Worm (Caenorhabditis elegans) whole organism, L2 larva: ENCODE results near the gene ttr-59.
A peak's percentile ranks its signal among the peaks of the same experiment; 100 is the strongest.

Experiments
- C34F6.9 ChIP-seq: fragments of 150-350 bp; optimal IDR thresholded peaks from 2 replicates; lab custom pipeline; 2014; ENCODE audit warnings: missing biosample characterization, missing genetic modification characterization
- F13H6.1 ChIP-seq: sonication (generic microtip); optimal IDR thresholded peaks from 2 replicates; lab custom pipeline; 2016; ENCODE audit warnings: missing genetic modification characterization, missing compliant biosample characterization
- R02D3.7 ChIP-seq: fragments of 150-350 bp; optimal IDR thresholded peaks from 2 replicates; lab custom pipeline; 2014; ENCODE audit warnings: missing biosample characterization, missing genetic modification characterization
- Y55F3AM.14 ChIP-seq: fragments of 200-800 bp; sonication (Bioruptor generic); optimal IDR thresholded peaks from 2 replicates; lab custom pipeline; 2018; ENCODE audit warnings: mild to moderate bottlenecking, missing genetic modification characterization, missing compliant biosample characterization
- ZK546.5 ChIP-seq: sonication (generic microtip); optimal IDR thresholded peaks from 2 replicates; lab custom pipeline; 2017; ENCODE audit warnings: missing biosample characterization, missing genetic modification characterization
- alr-1 ChIP-seq: fragments of 150-350 bp; optimal IDR thresholded peaks from 2 replicates; lab custom pipeline; 2014; ENCODE audit warnings: missing biosample characterization, missing genetic modification characterization
- aly-2 ChIP-seq: fragments of 150-350 bp; optimal IDR thresholded peaks from 2 replicates; lab custom pipeline; 2014; ENCODE audit warnings: missing biosample characterization, missing genetic modification characterization
- ama-1 ChIP-seq: fragments of 150-350 bp; optimal IDR thresholded peaks from 2 replicates; lab custom pipeline; 2018; ENCODE audit warnings: inconsistent platforms
- blmp-1 ChIP-seq: sonication (generic microtip); optimal IDR thresholded peaks from 2 replicates; lab custom pipeline; 2017; ENCODE audit warnings: missing genetic modification characterization, mild to moderate bottlenecking, missing compliant biosample characterization, antibody characterized with exemption, moderate library complexity; ENCODE audit not compliant: insufficient read depth
- ceh-16 ChIP-seq: fragments of 150-350 bp; optimal IDR thresholded peaks from 2 replicates; lab custom pipeline; 2014; ENCODE audit warnings: missing biosample characterization, missing genetic modification characterization
- ceh-82 ChIP-seq: fragments of 150-350 bp; optimal IDR thresholded peaks from 2 replicates; lab custom pipeline; 2014; ENCODE audit warnings: missing biosample characterization, missing genetic modification characterization
- crh-2 ChIP-seq: sonication (generic microtip); optimal IDR thresholded peaks from 2 replicates; lab custom pipeline; 2017; ENCODE audit warnings: missing biosample characterization, missing genetic modification characterization
- dmd-4 ChIP-seq: sonication (generic microtip); optimal IDR thresholded peaks from 2 replicates; lab custom pipeline; 2017; ENCODE audit warnings: missing biosample characterization, missing genetic modification characterization
- egl-27 ChIP-seq: sonication (generic microtip); optimal IDR thresholded peaks from 3 replicates; lab custom pipeline; 2017; ENCODE audit warnings: missing biosample characterization, missing genetic modification reagents, missing genetic modification characterization
- elt-1 ChIP-seq: fragments of 150-350 bp; optimal IDR thresholded peaks from 2 replicates; lab custom pipeline; 2014; ENCODE audit warnings: missing biosample characterization, missing genetic modification characterization
- elt-3 ChIP-seq: sonication (generic microtip); optimal IDR thresholded peaks from 2 replicates; lab custom pipeline; 2017; ENCODE audit warnings: missing biosample characterization, missing genetic modification characterization
- fos-1 ChIP-seq: fragments of 150-350 bp; optimal IDR thresholded peaks from 2 replicates; lab custom pipeline; 2014; ENCODE audit warnings: missing biosample characterization, missing genetic modification characterization
- gmeb-1 ChIP-seq: fragments of 150-350 bp; optimal IDR thresholded peaks from 2 replicates; lab custom pipeline; 2014; ENCODE audit warnings: missing biosample characterization, missing genetic modification characterization
- lin-11 ChIP-seq: fragments of 150-350 bp; sonication (generic microtip); optimal IDR thresholded peaks from 2 replicates; lab custom pipeline; 2014; ENCODE audit warnings: missing biosample characterization, missing genetic modification characterization, inconsistent platforms, mixed read lengths
- lin-13 ChIP-seq: fragments of 150-350 bp; optimal IDR thresholded peaks from 2 replicates; lab custom pipeline; 2014; ENCODE audit warnings: missing biosample characterization, missing genetic modification reagents, missing genetic modification characterization
- lin-39 ChIP-seq: fragments of 150-350 bp; optimal IDR thresholded peaks from 2 replicates; lab custom pipeline; 2014; ENCODE audit warnings: missing biosample characterization, missing genetic modification reagents, missing genetic modification characterization
- lsy-2 ChIP-seq, 2 experiments: fragments of 150-350 bp in 1 of 2; sonication (generic microtip) in 1 of 2; optimal IDR thresholded peaks; 2 replicates each; lab custom pipeline; 2014 to 2017; ENCODE audit warnings: missing biosample characterization in 2 of 2, missing genetic modification characterization in 2 of 2
- mab-5 ChIP-seq: fragments of 150-350 bp; optimal IDR thresholded peaks from 2 replicates; lab custom pipeline; 2014; ENCODE audit warnings: missing biosample characterization, missing genetic modification characterization
- mbf-1 ChIP-seq: sonication (generic microtip); optimal IDR thresholded peaks from 2 replicates; lab custom pipeline; 2017; ENCODE audit warnings: missing biosample characterization, missing genetic modification characterization
- mdl-1 ChIP-seq, 2 experiments: fragments of 150-350 bp in 1 of 2; sonication (generic microtip) in 1 of 2; optimal IDR thresholded peaks; 2 replicates each; lab custom pipeline; 2017; ENCODE audit warnings: missing biosample characterization in 2 of 2, missing genetic modification characterization in 2 of 2
- nhr-10 ChIP-seq: sonication (generic microtip); optimal IDR thresholded peaks from 2 replicates; lab custom pipeline; 2017; ENCODE audit warnings: missing biosample characterization, missing genetic modification characterization
- nhr-11 ChIP-seq: fragments of 150-350 bp; optimal IDR thresholded peaks from 2 replicates; lab custom pipeline; 2014; ENCODE audit warnings: missing biosample characterization, missing genetic modification characterization
- nhr-12 ChIP-seq: fragments of 150-350 bp; optimal IDR thresholded peaks from 2 replicates; lab custom pipeline; 2014; ENCODE audit warnings: missing biosample characterization, missing genetic modification characterization
- nhr-129 ChIP-seq: fragments of 150-350 bp; optimal IDR thresholded peaks from 2 replicates; lab custom pipeline; 2014; ENCODE audit warnings: missing biosample characterization, missing genetic modification characterization
- nhr-21 ChIP-seq: fragments of 150-350 bp; optimal IDR thresholded peaks from 2 replicates; lab custom pipeline; 2014; ENCODE audit warnings: missing biosample characterization, missing genetic modification characterization
- nhr-23 ChIP-seq: fragments of 150-350 bp; optimal IDR thresholded peaks from 2 replicates; lab custom pipeline; 2014; ENCODE audit warnings: missing biosample characterization, missing genetic modification reagents, missing genetic modification characterization
- nhr-237 ChIP-seq: fragments of 150-350 bp; optimal IDR thresholded peaks from 2 replicates; lab custom pipeline; 2014; ENCODE audit warnings: missing biosample characterization, missing genetic modification characterization
- nhr-25 ChIP-seq: fragments of 150-350 bp; sonication (generic microtip); optimal IDR thresholded peaks from 3 replicates; lab custom pipeline; 2014; ENCODE audit warnings: missing biosample characterization, missing genetic modification characterization
- nhr-6 ChIP-seq: fragments of 150-350 bp; optimal IDR thresholded peaks from 2 replicates; lab custom pipeline; 2014; ENCODE audit warnings: missing biosample characterization, missing genetic modification characterization
- nhr-77 ChIP-seq: fragments of 150-350 bp; optimal IDR thresholded peaks from 2 replicates; lab custom pipeline; 2014; ENCODE audit warnings: missing biosample characterization, missing genetic modification characterization
- peb-1 ChIP-seq: fragments of 150-350 bp; optimal IDR thresholded peaks from 2 replicates; lab custom pipeline; 2014; ENCODE audit warnings: missing biosample characterization, missing genetic modification characterization
- sem-4 ChIP-seq: fragments of 150-350 bp; optimal IDR thresholded peaks from 2 replicates; lab custom pipeline; 2014; ENCODE audit warnings: missing biosample characterization, missing genetic modification reagents, missing genetic modification characterization
- skn-1 ChIP-seq: sonication (generic microtip); optimal IDR thresholded peaks from 2 replicates; lab custom pipeline; 2017; ENCODE audit warnings: missing biosample characterization, missing genetic modification characterization
- sma-3 ChIP-seq: sonication (generic microtip); optimal IDR thresholded peaks from 2 replicates; lab custom pipeline; 2016; ENCODE audit warnings: missing genetic modification reagents, missing genetic modification characterization, missing compliant biosample characterization
- sma-9 ChIP-seq, 2 experiments: fragments of 150-350 bp in 1 of 2; sonication (generic microtip) in 1 of 2; optimal IDR thresholded peaks; 2 replicates each; lab custom pipeline; 2014 to 2016; ENCODE audit warnings: missing genetic modification characterization in 2 of 2, mild to moderate bottlenecking in 1 of 2, missing biosample characterization in 1 of 2, missing compliant biosample characterization in 1 of 2, missing genetic modification reagents in 1 of 2, moderate library complexity in 1 of 2
- snpc-4 ChIP-seq: fragments of 150-350 bp; optimal IDR thresholded peaks from 2 replicates; lab custom pipeline; 2014; ENCODE audit warnings: missing biosample characterization, missing genetic modification characterization
- unc-39 ChIP-seq: fragments of 150-350 bp; optimal IDR thresholded peaks from 2 replicates; lab custom pipeline; 2014; ENCODE audit warnings: missing biosample characterization, missing genetic modification characterization
- unc-55 ChIP-seq: fragments of 150-350 bp; sonication (generic microtip); optimal IDR thresholded peaks from 3 replicates; lab custom pipeline; 2014; ENCODE audit warnings: missing biosample characterization, missing genetic modification reagents, missing genetic modification characterization
- unc-62 ChIP-seq: fragments of 150-350 bp; optimal IDR thresholded peaks from 2 replicates; lab custom pipeline; 2014; ENCODE audit warnings: missing biosample characterization, missing genetic modification reagents, missing genetic modification characterization
- zag-1 ChIP-seq: fragments of 150-350 bp; optimal IDR thresholded peaks from 2 replicates; lab custom pipeline; 2014; ENCODE audit warnings: missing biosample characterization, missing genetic modification characterization
- ztf-1 ChIP-seq: fragments of 200-800 bp; sonication (Bioruptor generic); conservative IDR thresholded peaks from 2 replicates; pipeline ENCODE4 v1.3.6; 2022; ENCODE audit warnings: missing genetic modification characterization, missing compliant biosample characterization
- ztf-11 ChIP-seq: sonication (generic microtip); optimal IDR thresholded peaks from 2 replicates; lab custom pipeline; 2017; ENCODE audit warnings: missing biosample characterization, missing genetic modification characterization
- ztf-4 ChIP-seq: fragments of 150-350 bp; optimal IDR thresholded peaks from 2 replicates; lab custom pipeline; 2014; ENCODE audit warnings: missing biosample characterization, missing genetic modification characterization

Gene ttr-59

DNA sequence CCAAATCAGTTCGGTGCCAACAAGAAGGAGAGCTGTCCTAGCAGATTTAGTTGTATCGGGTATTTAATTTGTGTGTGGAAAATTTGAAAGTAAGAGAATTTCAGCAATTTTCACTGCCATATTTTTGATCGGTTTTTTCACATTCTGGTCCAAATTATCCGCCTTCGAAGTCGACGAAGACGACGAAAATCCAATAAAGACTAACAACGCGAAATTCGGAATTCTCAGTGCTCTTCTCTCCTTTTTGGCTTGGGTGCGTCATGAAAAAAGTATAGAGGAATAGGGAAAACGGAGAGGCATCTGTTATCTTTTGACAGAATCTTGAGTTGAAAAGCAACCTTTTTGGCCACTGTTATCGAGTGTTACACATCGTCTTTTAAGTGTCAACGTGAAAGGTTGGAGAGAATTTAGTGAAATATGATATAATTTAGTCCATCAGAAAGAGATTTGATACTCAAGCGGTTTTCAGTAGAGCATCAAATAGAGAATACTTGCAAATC is 1.5 kb upstream of the ttr-59 start:
- no peak for TF ChIP-seq crh-2 (tag; lab: Kevin White, UChicago)
- TF ChIP-seq aly-2 (tag; lab: Kevin White, UChicago): no peak
- TF ChIP-seq unc-55: peak; percentile 20
- no peak for TF ChIP-seq nhr-12

DNA sequence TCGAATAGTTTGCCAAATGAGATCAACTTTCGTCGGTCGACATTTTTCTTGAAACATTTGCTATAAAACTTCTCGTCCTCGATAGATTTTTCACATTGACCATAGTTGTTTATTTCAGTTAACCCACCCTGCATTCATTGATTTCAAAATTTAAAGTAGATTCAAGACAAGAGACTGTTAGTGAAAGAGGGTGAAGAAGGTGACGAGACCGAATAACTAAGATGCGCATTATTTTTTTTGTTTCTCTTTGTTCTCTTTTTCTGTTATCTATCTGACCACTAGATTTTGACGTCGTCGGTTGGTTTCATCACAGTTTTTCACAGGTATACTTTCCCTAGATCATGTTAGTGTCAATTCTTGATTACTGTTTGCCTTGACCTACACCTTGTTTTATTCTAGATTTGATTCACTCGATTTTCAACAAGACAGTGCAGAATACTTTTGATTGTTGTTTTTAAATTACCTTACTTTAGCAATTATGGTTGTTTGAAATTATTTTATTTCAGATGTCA is 1.1 kb downstream of the ttr-59 start, which contains the start of gene ttr-30:
Gene ttr-30, plus strand, starts transcription at position 265 of the 512 bp plus-strand sequence.
- TF ChIP-seq sma-3 (GFP tag; lab: Kevin White, UChicago): peak; percentile 64
- no peak for TF ChIP-seq ama-1 (lab: Kevin White, UChicago)
- TF ChIP-seq nhr-237 (tag; lab: Kevin White, UChicago): no peak
- no peak for TF ChIP-seq ceh-82
- TF ChIP-seq nhr-25 (tag; lab: Kevin White, UChicago): peak; percentile 67
- TF ChIP-seq blmp-1 (tag; lab: Kevin White, UChicago): peak; percentile 80
- TF ChIP-seq unc-55: no peak
- no peak for TF ChIP-seq lin-39 (tag; lab: Kevin White, UChicago)

DNA sequence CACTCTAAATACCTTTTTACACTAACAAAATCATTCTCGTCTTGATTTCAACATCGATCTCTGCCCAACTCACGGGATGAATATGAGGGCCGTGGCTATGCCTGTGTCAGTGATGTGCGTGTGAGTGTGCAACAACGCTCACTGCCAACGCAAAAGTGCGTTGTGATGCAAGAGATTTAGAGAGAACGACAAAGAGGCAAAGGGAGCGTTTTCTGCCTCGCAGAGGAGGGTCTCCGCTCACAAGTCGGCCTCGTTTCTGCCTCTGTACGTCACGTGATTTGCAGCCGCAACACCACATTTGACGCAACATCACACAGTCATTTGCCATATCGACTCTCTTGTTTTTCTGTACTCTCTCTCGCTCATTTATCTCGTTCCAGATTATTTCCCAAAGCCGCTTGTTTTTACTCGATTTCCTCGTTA is 4.7 kb downstream of the ttr-59 start, which contains the start of gene epg-7:
Gene epg-7, plus strand, starts transcription at position 413 of the 423 bp plus-strand sequence.
- TF ChIP-seq R02D3.7 (tag; lab: Kevin White, UChicago) (no peak), snpc-4 (tag; lab: Kevin White, UChicago) (peak; percentile 79), unc-62 (peak; percentile 70), Y55F3AM.14 (peak; percentile 84), gmeb-1 (tag; lab: Kevin White, UChicago) (peak; percentile 83), sma-9 (GFP tag; optimal IDR thresholded peaks at IDR 0.05; lab: Kevin White, UChicago) (peak; percentile 96), sma-9 (tag; optimal IDR thresholded peaks at IDR 0.05; lab: Kevin White, UChicago) (no peak), egl-27 (tag; lab: Kevin White, UChicago) (peak; percentile 93), lin-39 (tag; lab: Kevin White, UChicago) (peak; percentile 48), skn-1 (tag; lab: Kevin White, UChicago) (peak; percentile 77), sem-4 (tag; lab: Kevin White, UChicago) (peak; percentile 94), dmd-4 (tag; lab: Kevin White, UChicago) (peak; percentile 43), nhr-11 (tag; lab: Kevin White, UChicago) (no peak), ztf-4 (tag; lab: Kevin White, UChicago) (peak; percentile 88), mdl-1 (tag; optimal IDR thresholded peaks at IDR 0.05; lab: Kevin White, UChicago) (peak; percentile 74 to 95), lin-11 (tag; lab: Kevin White, UChicago) (peak; percentile 96), lin-13 (GFP tag; lab: Kevin White, UChicago) (peak; percentile 93), nhr-77 (peak; percentile 67), C34F6.9 (tag; lab: Kevin White, UChicago) (peak; percentile 99), nhr-12 (no peak), F13H6.1 (peak; percentile 98), ceh-82 (peak; percentile 71), alr-1 (tag; lab: Kevin White, UChicago) (no peak), nhr-25 (tag; lab: Kevin White, UChicago) (peak; percentile 96), ceh-16 (peak; percentile 76), elt-1 (tag; lab: Kevin White, UChicago) (no peak), unc-39 (tag; lab: Kevin White, UChicago) (no peak), mbf-1 (no peak), unc-55 (peak; percentile 97), peb-1 (tag; lab: Kevin White, UChicago) (no peak), nhr-21 (tag; lab: Kevin White, UChicago) (peak; percentile 92), nhr-6 (tag; lab: Kevin White, UChicago) (peak; percentile 87), ZK546.5 (tag; lab: Kevin White, UChicago) (no peak), elt-3 (no peak), mab-5 (tag; lab: Kevin White, UChicago) (peak; percentile 93), fos-1 (tag; lab: Kevin White, UChicago) (peak; percentile 96), nhr-237 (tag; lab: Kevin White, UChicago) (no peak), nhr-23 (tag; lab: Kevin White, UChicago) (no peak), ztf-1 (GFP tag; lab: Robert Waterston, UW) (no peak), lsy-2 (tag; optimal IDR thresholded peaks at IDR 0.05; lab: Kevin White, UChicago) (peak; percentile 79 to 93), nhr-10 (tag; lab: Kevin White, UChicago) (peak; percentile 71), sma-3 (GFP tag; lab: Kevin White, UChicago) (peak; percentile 94), blmp-1 (tag; lab: Kevin White, UChicago) (peak; percentile 58), ama-1 (lab: Kevin White, UChicago) (peak; percentile 77), aly-2 (tag; lab: Kevin White, UChicago) (no peak), ztf-11 (no peak), zag-1 (peak; percentile 73), crh-2 (tag; lab: Kevin White, UChicago) (peak; percentile 97), nhr-129 (peak; percentile 98)
